Worm (Caenorhabditis elegans) whole organism, L1 larva: Measurements from ENCODE around the gene frm-2.

Experiments used
- F16B12.6 ChIP-seq: fragments of 150-350 bp; optimal IDR thresholded peaks from 2 replicates; lab custom pipeline; 2014; ENCODE audit warnings: missing biosample characterization, missing genetic modification characterization
- alr-1 ChIP-seq: fragments of 200-800 bp; sonication (Bioruptor generic); optimal IDR thresholded peaks from 2 replicates; lab custom pipeline; 2018; ENCODE audit warnings: borderline replicate concordance, mild to moderate bottlenecking, missing genetic modification characterization, missing compliant biosample characterization
- ama-1 ChIP-seq: fragments of 150-350 bp; optimal IDR thresholded peaks from 2 replicates; lab custom pipeline; 2014
- mep-1 ChIP-seq: fragments of 150-350 bp; optimal IDR thresholded peaks from 2 replicates; lab custom pipeline; 2014; ENCODE audit warnings: missing biosample characterization, missing genetic modification characterization
- nhr-12 ChIP-seq: sonication (generic microtip); optimal IDR thresholded peaks from 2 replicates; lab custom pipeline; 2017; ENCODE audit warnings: missing biosample characterization, missing genetic modification characterization
- nhr-237 ChIP-seq: fragments of 150-350 bp; optimal IDR thresholded peaks from 2 replicates; lab custom pipeline; 2014; ENCODE audit warnings: missing biosample characterization, missing genetic modification characterization
- nhr-77 ChIP-seq: fragments of 150-350 bp; optimal IDR thresholded peaks from 2 replicates; lab custom pipeline; 2014; ENCODE audit warnings: missing biosample characterization, missing genetic modification characterization
- pag-3 ChIP-seq: sonication (generic microtip); optimal IDR thresholded peaks from 2 replicates; lab custom pipeline; 2017; ENCODE audit warnings: missing genetic modification characterization, mild to moderate bottlenecking, missing compliant biosample characterization, antibody characterized with exemption, borderline replicate concordance; ENCODE audit not compliant: insufficient read depth
- tlp-1 ChIP-seq: fragments of 150-350 bp; optimal IDR thresholded peaks from 2 replicates; lab custom pipeline; 2014; ENCODE audit warnings: missing biosample characterization, missing genetic modification characterization
- unc-62 ChIP-seq: fragments of 150-350 bp; optimal IDR thresholded peaks from 2 replicates; lab custom pipeline; 2014; ENCODE audit warnings: missing biosample characterization, missing genetic modification reagents, missing genetic modification characterization

- TF ChIP-seq F16B12.6 (tag; lab: Kevin White, UChicago): no peak
- no peak for TF ChIP-seq alr-1
- TF ChIP-seq pag-3 (tag; lab: Kevin White, UChicago): no peak
- no peak for TF ChIP-seq tlp-1 (tag; lab: Kevin White, UChicago)
- no peak for TF ChIP-seq nhr-12 (tag; lab: Kevin White, UChicago)
- no peak for TF ChIP-seq unc-62
- TF ChIP-seq nhr-237: no peak
- no peak for TF ChIP-seq mep-1
- TF ChIP-seq ama-1: no peak
- no peak for TF ChIP-seq nhr-77
These were observed 24.5 kb upstream of the frm-2 start for ce11 chrIII:6006453-6006852.
